Fruit fly (Drosophila melanogaster) whole organism, pupa: ENCODE results near the gene Or33a.

Experiments used
- CG10348 ChIP-seq: fragments of 200-800 bp; sonication (Bioruptor generic); IDR thresholded peaks from 2 replicates; pipeline ENCODE4 v1.3.6; 2022; ENCODE audit warnings: missing biosample characterization, missing genetic modification characterization
- CG12605 ChIP-seq: fragments of 200-800 bp; sonication (Bioruptor generic); IDR thresholded peaks from 2 replicates; pipeline ENCODE4 v1.3.6; 2022; ENCODE audit warnings: missing biosample characterization, missing genetic modification characterization
- CG13204 ChIP-seq: fragments of 200-800 bp; sonication (Bioruptor generic); optimal IDR thresholded peaks from 2 replicates; lab custom pipeline; 2018; ENCODE audit warnings: missing biosample characterization, mild to moderate bottlenecking, missing genetic modification characterization, moderate library complexity
- CG14655 ChIP-seq: fragments of 200-800 bp; sonication (Bioruptor generic); optimal IDR thresholded peaks from 3 replicates; lab custom pipeline; 2017; ENCODE audit warnings: mild to moderate bottlenecking, missing biosample characterization, missing genetic modification reagents, missing genetic modification characterization
- CG32121 ChIP-seq: fragments of 200-800 bp; sonication (Bioruptor generic); IDR thresholded peaks from 2 replicates; pipeline ENCODE4 v1.3.6; 2022; ENCODE audit warnings: missing biosample characterization, missing genetic modification characterization
- CG4496 ChIP-seq: fragments of 200-800 bp; sonication (Bioruptor generic); IDR thresholded peaks from 3 replicates; pipeline ENCODE4 v1.3.6; 2022; ENCODE audit warnings: missing biosample characterization, missing genetic modification characterization
- CG8159 ChIP-seq: fragments of 200-800 bp; sonication (Bioruptor generic); optimal IDR thresholded peaks from 3 replicates; lab custom pipeline; 2018; ENCODE audit warnings: missing biosample characterization, mild to moderate bottlenecking, missing genetic modification characterization, moderate library complexity
- CG8301 ChIP-seq: fragments of 200-800 bp; sonication (Bioruptor generic); optimal IDR thresholded peaks from 2 replicates; lab custom pipeline; 2018; ENCODE audit warnings: missing biosample characterization, mild to moderate bottlenecking, missing genetic modification characterization
- CG9948 ChIP-seq: fragments of 200-800 bp; sonication (Bioruptor generic); optimal IDR thresholded peaks from 2 replicates; lab custom pipeline; 2018; ENCODE audit warnings: missing biosample characterization, mild to moderate bottlenecking, missing genetic modification characterization, moderate library complexity
- D1 ChIP-seq: fragments of 200-800 bp; sonication (Bioruptor generic); optimal IDR thresholded peaks from 2 replicates; lab custom pipeline; 2018; ENCODE audit warnings: missing biosample characterization, mild to moderate bottlenecking, missing genetic modification characterization, moderate library complexity
- Pif1A ChIP-seq: fragments of 200-800 bp; sonication (Bioruptor generic); optimal IDR thresholded peaks from 3 replicates; lab custom pipeline; 2016; ENCODE audit warnings: missing biosample characterization, missing genetic modification characterization
- Pif1B ChIP-seq: fragments of 200-800 bp; sonication (Bioruptor generic); optimal IDR thresholded peaks from 3 replicates; lab custom pipeline; 2016; ENCODE audit warnings: missing biosample characterization, missing genetic modification characterization
- fd96Ca ChIP-seq: fragments of 200-800 bp; sonication (Bioruptor generic); IDR thresholded peaks from 3 replicates; pipeline ENCODE4 v1.3.6; 2022; ENCODE audit warnings: missing biosample characterization, missing genetic modification characterization
- gl ChIP-seq: fragments of 200-800 bp; sonication (Bioruptor generic); optimal IDR thresholded peaks from 2 replicates; lab custom pipeline; 2018; ENCODE audit warnings: missing biosample characterization, mild to moderate bottlenecking, missing genetic modification characterization
- rn ChIP-seq: fragments of 200-800 bp; sonication (Bioruptor generic); IDR thresholded peaks from 2 replicates; pipeline ENCODE4 v1.3.6; 2022; ENCODE audit warnings: missing biosample characterization, missing genetic modification characterization

Or33a gene

DNA sequence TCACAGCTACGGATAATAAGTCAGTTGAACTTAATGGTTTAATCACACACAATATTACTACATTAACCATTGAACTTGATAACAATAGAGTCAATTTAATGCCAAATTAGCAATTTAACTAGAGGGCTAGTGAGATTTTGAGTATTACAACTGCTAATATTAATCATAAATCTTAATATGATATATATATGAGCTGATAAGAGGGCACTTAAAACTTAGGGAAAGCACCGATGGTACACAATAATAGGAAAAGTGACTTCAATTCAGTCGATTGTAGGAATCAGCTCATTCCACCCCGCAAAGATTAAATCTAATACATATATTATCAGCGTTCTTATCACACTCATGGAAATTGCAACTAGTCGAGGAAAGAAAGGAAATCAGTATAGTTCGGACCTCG is 46.9 kb downstream of the Or33a start, which contains the start of gene CG16965:
CG16965 (plus strand) TSS at position 382 of the 400 bp plus-strand sequence.
- TF ChIP-seq fd96Ca (GFP tag; lab: Robert Waterston, UW) (no peak), CG32121 (GFP tag; lab: Robert Waterston, UW) (no peak), CG10348 (GFP tag; lab: Robert Waterston, UW) (no peak), CG4496 (no peak), CG8301 (tag; lab: Kevin White, UChicago) (no peak), CG13204 (GFP tag; lab: Kevin White, UChicago) (no peak), Pif1B (GFP tag; lab: Kevin White, UChicago) (no peak), gl (no peak), CG8159 (no peak), CG12605 (GFP tag; lab: Robert Waterston, UW) (no peak), rn (no peak), CG9948 (no peak), CG14655 (GFP tag; lab: Kevin White, UChicago) (no peak), Pif1A (GFP tag; lab: Kevin White, UChicago) (no peak), D1 (no peak)
- TF ChIP-seq, all 21 proteins: peak for 0
